Worm (Caenorhabditis elegans) whole organism, young adult: ENCODE data around the gene T04F3.3.

ENCODE experiments used
- B0019.2 ChIP-seq: fragments of 200-800 bp; sonication (Bioruptor generic); conservative IDR thresholded peaks from 2 replicates; pipeline ENCODE4 v1.3.6; 2022; ENCODE audit warnings: missing genetic modification reagents, missing genetic modification characterization, missing compliant biosample characterization
- B0035.1 ChIP-seq: sonication (generic microtip); optimal IDR thresholded peaks from 2 replicates; lab custom pipeline; 2016; ENCODE audit warnings: missing genetic modification characterization, mild to moderate bottlenecking, missing compliant biosample characterization, missing genotype, missing genetic modification reagents
- B0336.3 ChIP-seq: fragments of 200-800 bp; sonication (Bioruptor generic); IDR thresholded peaks from 2 replicates; pipeline ENCODE4 v1.3.6; 2022; ENCODE audit warnings: missing genetic modification characterization, missing compliant biosample characterization
- C06A6.2 ChIP-seq: fragments of 200-800 bp; sonication (Bioruptor generic); conservative IDR thresholded peaks from 2 replicates; pipeline ENCODE4 v1.3.6; 2022; ENCODE audit warnings: missing genetic modification characterization, missing compliant biosample characterization
- F10E7.11 ChIP-seq: sonication (generic microtip); optimal IDR thresholded peaks from 2 replicates; lab custom pipeline; 2017; ENCODE audit warnings: mild to moderate bottlenecking, missing genetic modification characterization, moderate library complexity, missing compliant biosample characterization
- F37B4.10 ChIP-seq: fragments of 200-800 bp; sonication (Bioruptor generic); IDR thresholded peaks from 2 replicates; pipeline ENCODE4 v1.3.6; 2022; ENCODE audit warnings: missing genetic modification characterization, missing compliant biosample characterization
- F39B2.1 ChIP-seq: fragments of 200-800 bp; sonication (Bioruptor generic); IDR thresholded peaks from 2 replicates; pipeline ENCODE4 v1.3.6; 2022; ENCODE audit warnings: missing genetic modification reagents, missing genetic modification characterization, missing compliant biosample characterization
- F55B11.4 ChIP-seq: sonication (generic microtip); optimal IDR thresholded peaks from 2 replicates; lab custom pipeline; 2016; ENCODE audit warnings: missing compliant biosample characterization, missing genetic modification characterization, borderline replicate concordance; ENCODE audit not compliant: insufficient read depth
- F57C9.4 ChIP-seq: sonication (generic microtip); optimal IDR thresholded peaks from 2 replicates; lab custom pipeline; 2017; ENCODE audit warnings: mild to moderate bottlenecking, missing genetic modification characterization, missing compliant biosample characterization
- K11D2.4 ChIP-seq: fragments of 200-800 bp; sonication (Bioruptor generic); IDR thresholded peaks from 2 replicates; pipeline ENCODE4 v1.3.6; 2022; ENCODE audit warnings: missing genetic modification reagents, missing genetic modification characterization, missing compliant biosample characterization
- T26A5.8 ChIP-seq: sonication (generic microtip); optimal IDR thresholded peaks from 2 replicates; lab custom pipeline; 2016; ENCODE audit warnings: missing genetic modification characterization, missing compliant biosample characterization
- Y67H2A.10 ChIP-seq: fragments of 200-800 bp; sonication (Bioruptor generic); conservative IDR thresholded peaks from 2 replicates; pipeline ENCODE4 v1.3.6; 2022; ENCODE audit warnings: missing genetic modification reagents, missing genetic modification characterization, missing compliant biosample characterization
- Y95B8A.8 ChIP-seq: fragments of 200-800 bp; sonication (Bioruptor generic); IDR thresholded peaks from 2 replicates; pipeline ENCODE4 v1.3.6; 2022; ENCODE audit warnings: missing genetic modification reagents, missing genetic modification characterization, missing compliant biosample characterization
- aptf-3 ChIP-seq: fragments of 200-800 bp; sonication (Bioruptor generic); IDR thresholded peaks from 2 replicates; pipeline ENCODE4 v1.3.6; 2022; ENCODE audit warnings: missing genetic modification characterization, missing compliant biosample characterization
- athp-1 ChIP-seq: sonication (generic microtip); optimal IDR thresholded peaks from 2 replicates; lab custom pipeline; 2017; ENCODE audit warnings: mild to moderate bottlenecking, missing genetic modification characterization, missing compliant biosample characterization
- attf-6 ChIP-seq: fragments of 200-800 bp; sonication (Bioruptor generic); IDR thresholded peaks from 2 replicates; pipeline ENCODE4 v1.3.6; 2022; ENCODE audit warnings: missing genetic modification reagents, missing genetic modification characterization, missing compliant biosample characterization
- cebp-1 ChIP-seq, 2 experiments: fragments of 200-800 bp in 1 of 2; sonication (Bioruptor generic) in 1 of 2; sonication (generic microtip) in 1 of 2; IDR thresholded peaks in 1 of 2; optimal IDR thresholded peaks in 1 of 2; 2 replicates each; pipeline versions ENCODE4 v1.3.6 to Lab custom; 2017 to 2022; ENCODE audit warnings: missing compliant biosample characterization in 2 of 2, missing genetic modification characterization in 2 of 2, mild to moderate bottlenecking in 1 of 2, missing genetic modification reagents in 1 of 2, moderate library complexity in 1 of 2
- ceh-40 ChIP-seq: fragments of 200-800 bp; sonication (Bioruptor generic); IDR thresholded peaks from 2 replicates; pipeline ENCODE4 v1.3.6; 2022; ENCODE audit warnings: missing genetic modification characterization, missing compliant biosample characterization
- ceh-79 ChIP-seq: sonication (generic microtip); optimal IDR thresholded peaks from 2 replicates; lab custom pipeline; 2017; ENCODE audit warnings: mild to moderate bottlenecking, missing genetic modification characterization, missing compliant biosample characterization
- ceh-91 ChIP-seq: fragments of 200-800 bp; sonication (Bioruptor generic); IDR thresholded peaks from 2 replicates; pipeline ENCODE4 v1.3.6; 2022; ENCODE audit warnings: missing genetic modification reagents, missing genetic modification characterization, missing compliant biosample characterization
- chd-7 ChIP-seq: sonication (generic microtip); optimal IDR thresholded peaks from 2 replicates; lab custom pipeline; 2016; ENCODE audit warnings: mild to moderate bottlenecking, missing genetic modification characterization, moderate library complexity, missing compliant biosample characterization
- dox-1 ChIP-seq: fragments of 200-800 bp; sonication (Bioruptor generic); IDR thresholded peaks from 2 replicates; pipeline ENCODE4 v1.3.6; 2022; ENCODE audit warnings: missing genetic modification reagents, missing genetic modification characterization, missing compliant biosample characterization
- dpff-1 ChIP-seq: sonication (generic microtip); optimal IDR thresholded peaks from 2 replicates; lab custom pipeline; 2017; ENCODE audit warnings: mild to moderate bottlenecking, missing genetic modification characterization, missing compliant biosample characterization
- efl-1 ChIP-seq: fragments of 150-350 bp; optimal IDR thresholded peaks from 2 replicates; lab custom pipeline; 2014; ENCODE audit warnings: missing biosample characterization, missing genetic modification reagents, missing genetic modification characterization
- ekl-4 ChIP-seq: fragments of 200-800 bp; sonication (Bioruptor generic); IDR thresholded peaks from 2 replicates; pipeline ENCODE4 v1.3.6; 2022; ENCODE audit warnings: missing genetic modification reagents, missing genetic modification characterization, missing compliant biosample characterization
- fkh-3 ChIP-seq: sonication (generic microtip); optimal IDR thresholded peaks from 2 replicates; lab custom pipeline; 2016; ENCODE audit warnings: mild to moderate bottlenecking, missing genetic modification characterization, missing compliant biosample characterization
- him-1 ChIP-seq: sonication (generic microtip); optimal IDR thresholded peaks from 2 replicates; lab custom pipeline; 2016; ENCODE audit warnings: missing genotype, missing genetic modification reagents, missing genetic modification characterization, missing compliant biosample characterization
- hlh-12 ChIP-seq: sonication (generic microtip); optimal IDR thresholded peaks from 2 replicates; lab custom pipeline; 2016; ENCODE audit warnings: missing genetic modification characterization, missing compliant biosample characterization
- hmg-1.2 ChIP-seq: fragments of 200-800 bp; sonication (Bioruptor generic); IDR thresholded peaks from 2 replicates; pipeline ENCODE4 v1.3.6; 2022; ENCODE audit warnings: missing genetic modification reagents, missing genetic modification characterization, missing compliant biosample characterization
- lin-40 ChIP-seq: sonication (generic microtip); optimal IDR thresholded peaks from 2 replicates; lab custom pipeline; 2016; ENCODE audit warnings: missing genetic modification characterization, mild to moderate bottlenecking, missing compliant biosample characterization, missing genotype, missing genetic modification reagents
- lin-54 ChIP-seq: fragments of 200-800 bp; sonication (Bioruptor generic); optimal IDR thresholded peaks from 2 replicates; lab custom pipeline; 2018; ENCODE audit warnings: mild to moderate bottlenecking, missing genetic modification characterization, missing compliant biosample characterization
- madf-3 ChIP-seq: fragments of 200-800 bp; sonication (Bioruptor generic); IDR thresholded peaks from 2 replicates; pipeline ENCODE4 v1.3.6; 2022; ENCODE audit warnings: missing genetic modification reagents, missing genetic modification characterization, missing compliant biosample characterization
- madf-6 ChIP-seq: fragments of 200-800 bp; sonication (Bioruptor generic); IDR thresholded peaks from 2 replicates; pipeline ENCODE4 v1.3.6; 2022; ENCODE audit warnings: missing genetic modification reagents, missing genetic modification characterization, missing compliant biosample characterization
- mcd-1 ChIP-seq: fragments of 200-800 bp; sonication (Bioruptor generic); IDR thresholded peaks from 2 replicates; pipeline ENCODE4 v1.3.6; 2022; ENCODE audit warnings: missing genetic modification reagents, missing genetic modification characterization, missing compliant biosample characterization
- nfya-1 ChIP-seq: sonication (generic microtip); optimal IDR thresholded peaks from 2 replicates; lab custom pipeline; 2017; ENCODE audit warnings: antibody characterized with exemption, missing compliant biosample characterization, missing genetic modification characterization, borderline replicate concordance; ENCODE audit not compliant: insufficient read depth
- nhr-27 ChIP-seq: fragments of 200-800 bp; sonication (Bioruptor generic); optimal IDR thresholded peaks from 2 replicates; lab custom pipeline; 2018; ENCODE audit warnings: mild to moderate bottlenecking, missing genetic modification characterization, moderate library complexity, missing compliant biosample characterization
- nhr-80 ChIP-seq: sonication (generic microtip); optimal IDR thresholded peaks from 2 replicates; lab custom pipeline; 2016; ENCODE audit warnings: missing genetic modification characterization, missing compliant biosample characterization
- pbrm-1 ChIP-seq: fragments of 200-800 bp; sonication (Bioruptor generic); IDR thresholded peaks from 2 replicates; pipeline ENCODE4 v1.3.6; 2022; ENCODE audit warnings: missing genetic modification reagents, missing genetic modification characterization, missing compliant biosample characterization
- sdz-38 ChIP-seq: sonication (generic microtip); optimal IDR thresholded peaks from 2 replicates; lab custom pipeline; 2016; ENCODE audit warnings: missing genotype, missing genetic modification characterization, missing compliant biosample characterization
- snpc-1.1 ChIP-seq: sonication (generic microtip); optimal IDR thresholded peaks from 2 replicates; lab custom pipeline; 2017; ENCODE audit warnings: missing genetic modification characterization, mild to moderate bottlenecking, missing compliant biosample characterization, antibody characterized with exemption, moderate library complexity, missing genotype, missing genetic modification reagents; ENCODE audit not compliant: insufficient read depth
- snpc-4 ChIP-seq, 5 experiments: fragments of 150-350 bp in 1 of 5; sonication (generic microtip) in 4 of 5; optimal IDR thresholded peaks; 2 replicates each; lab custom pipeline; 2014 to 2018; ENCODE audit warnings: missing genetic modification characterization in 5 of 5, missing biosample characterization in 3 of 5, antibody characterized with exemption in 2 of 5, mild to moderate bottlenecking in 2 of 5, missing compliant biosample characterization in 2 of 5, missing genotype in 2 of 5, moderate library complexity in 2 of 5, missing genetic modification reagents in 1 of 5
- somi-1 ChIP-seq: fragments of 200-800 bp; sonication (Bioruptor generic); optimal IDR thresholded peaks from 2 replicates; lab custom pipeline; 2018; ENCODE audit warnings: mild to moderate bottlenecking, missing genetic modification characterization, missing compliant biosample characterization
- tlf-1 ChIP-seq: fragments of 200-800 bp; sonication (Bioruptor generic); optimal IDR thresholded peaks from 2 replicates; lab custom pipeline; 2018; ENCODE audit warnings: mild to moderate bottlenecking, missing genetic modification characterization, missing compliant biosample characterization
- unc-130 ChIP-seq: sonication (generic microtip); optimal IDR thresholded peaks from 2 replicates; lab custom pipeline; 2016; ENCODE audit warnings: missing genetic modification reagents, missing genetic modification characterization, missing compliant biosample characterization
- zim-3 ChIP-seq: sonication (generic microtip); optimal IDR thresholded peaks from 2 replicates; lab custom pipeline; 2017; ENCODE audit warnings: mild to moderate bottlenecking, missing genetic modification characterization, moderate library complexity, missing compliant biosample characterization
- ztf-28 ChIP-seq: fragments of 200-800 bp; sonication (Bioruptor generic); IDR thresholded peaks from 2 replicates; pipeline ENCODE4 v1.3.6; 2022; ENCODE audit warnings: missing genetic modification reagents, missing genetic modification characterization, missing compliant biosample characterization

The T04F3.3 gene

DNA sequence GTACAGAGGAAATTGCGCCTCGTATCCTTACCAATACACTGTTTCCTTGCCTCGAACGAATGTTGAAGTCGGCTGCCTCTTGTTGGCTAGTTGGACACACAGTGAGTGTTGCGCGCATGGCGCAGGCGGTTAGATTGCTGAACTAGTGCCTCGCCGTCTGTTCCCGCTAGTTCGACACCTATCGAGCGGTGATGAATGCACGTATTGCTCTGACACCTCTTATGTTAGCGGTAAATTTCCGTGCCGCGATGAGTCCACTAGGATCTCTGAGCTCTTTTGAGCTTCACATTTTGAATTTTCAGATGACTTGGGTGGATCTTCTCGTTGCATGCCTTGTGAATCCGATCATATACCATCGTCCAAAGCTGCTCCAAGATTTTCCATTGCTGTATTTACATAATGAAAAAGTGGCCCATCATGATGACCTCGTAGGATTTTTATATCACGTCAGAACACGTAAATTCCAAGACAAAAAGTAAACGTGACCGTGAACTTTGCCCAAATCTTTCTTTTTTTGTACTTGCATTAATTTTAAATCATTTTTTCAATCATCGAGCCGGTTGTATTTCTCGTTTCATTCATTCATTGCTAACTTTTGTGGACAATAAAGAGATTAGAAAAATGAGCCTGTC, 24.2 kb downstream of the T04F3.3 start, which contains the start of gene F55A11.11:
TSS of gene F55A11.11 (plus strand) at position 341 of the 632 bp plus-strand sequence.
- peak; percentile 76 for TF ChIP-seq K11D2.4 (GFP tag; lab: Robert Waterston, UW)
- TF ChIP-seq F39B2.1 (GFP tag; lab: Robert Waterston, UW) = no peak
- no peak for TF ChIP-seq F55B11.4 (tag; lab: Kevin White, UChicago)
- TF ChIP-seq B0336.3 (GFP tag; lab: Robert Waterston, UW) = peak; percentile 84
- peak; percentile 81 for TF ChIP-seq hlh-12
- TF ChIP-seq him-1 = peak; percentile 97
- peak; percentile 89 for TF ChIP-seq ekl-4
- peak; percentile 77 for TF ChIP-seq attf-6 (GFP tag; lab: Robert Waterston, UW)
- peak; percentile 94 for TF ChIP-seq fkh-3 (tag; lab: Kevin White, UChicago)
- TF ChIP-seq somi-1 (GFP tag; lab: Kevin White, UChicago) = peak; percentile 88
- TF ChIP-seq pbrm-1 (GFP tag; lab: Robert Waterston, UW) = peak; percentile 88
- TF ChIP-seq unc-130 (GFP tag; lab: Kevin White, UChicago) = peak; percentile 77
- peak; percentile 73 for TF ChIP-seq lin-40 (tag; lab: Kevin White, UChicago)
- TF ChIP-seq snpc-4 (GFP tag; optimal IDR thresholded peaks at IDR 0.05; lab: Kevin White, UChicago) = peak; percentile 82
- peak; percentile 25 to 83 (median 77) for TF ChIP-seq snpc-4 (tag; optimal IDR thresholded peaks at IDR 0.05; lab: Kevin White, UChicago)
- no peak for TF ChIP-seq ceh-91 (GFP tag; lab: Robert Waterston, UW)
- TF ChIP-seq hmg-1.2 (GFP tag; lab: Robert Waterston, UW) = peak; percentile 83
- TF ChIP-seq ceh-40 (GFP tag; lab: Robert Waterston, UW) = peak; percentile 78; the same call in 1 of the 2 replicates
- peak; percentile 89 for TF ChIP-seq T26A5.8
- peak; percentile 97 for TF ChIP-seq zim-3 (tag; lab: Kevin White, UChicago)
- TF ChIP-seq dox-1 (GFP tag; lab: Robert Waterston, UW) = peak; percentile 93; the same call in 1 of the 2 replicates
- TF ChIP-seq F10E7.11 (tag; lab: Kevin White, UChicago) = peak; percentile 78
- TF ChIP-seq athp-1 (tag; lab: Kevin White, UChicago) = peak; percentile 94
- TF ChIP-seq snpc-1.1 (tag; lab: Kevin White, UChicago) = peak; percentile 69
- peak; percentile 6 for TF ChIP-seq efl-1
- TF ChIP-seq madf-3 = peak; percentile 86
- peak; percentile 81 for TF ChIP-seq lin-54
- peak; percentile 49 for TF ChIP-seq tlf-1 (GFP tag; lab: Kevin White, UChicago)
- peak; percentile 31 for TF ChIP-seq nhr-27 (tag; lab: Kevin White, UChicago)
- no peak for TF ChIP-seq dpff-1
- TF ChIP-seq B0035.1 (tag; lab: Kevin White, UChicago) = peak; percentile 70
- TF ChIP-seq C06A6.2 (GFP tag; lab: Robert Waterston, UW) = peak; percentile 65; the same call in 1 of the 2 replicates
- TF ChIP-seq nfya-1 (tag; lab: Kevin White, UChicago) = no peak
- peak; percentile 44 for TF ChIP-seq F57C9.4 (tag; lab: Kevin White, UChicago)
- TF ChIP-seq Y95B8A.8 = peak; percentile 85; the same call in 1 of the 2 replicates
- TF ChIP-seq nhr-80 (tag; lab: Kevin White, UChicago) = peak; percentile 42
- TF ChIP-seq ceh-79 = peak; percentile 82
- TF ChIP-seq B0019.2 (GFP tag; lab: Robert Waterston, UW) = peak; percentile 76
- peak; percentile 88 for TF ChIP-seq ztf-28 (GFP tag; lab: Robert Waterston, UW)
- no peak for TF ChIP-seq sdz-38 (tag; lab: Kevin White, UChicago)
- TF ChIP-seq F37B4.10 (GFP tag; lab: Robert Waterston, UW) = 0 out of 2 replicates have a peak, but pooled peaks have one; percentile 81
- TF ChIP-seq aptf-3 (GFP tag; lab: Robert Waterston, UW) = peak; percentile 94
- TF ChIP-seq mcd-1 = no peak; the same call in 1 of the 2 replicates
- TF ChIP-seq madf-6 (GFP tag; lab: Robert Waterston, UW) = peak; percentile 82
- 0 out of 2 replicates have a peak, but pooled peaks have one; percentile 56 for TF ChIP-seq Y67H2A.10 (GFP tag; lab: Robert Waterston, UW)
- TF ChIP-seq chd-7 (tag; lab: Kevin White, UChicago) = peak; percentile 92
- peak; percentile 72 for TF ChIP-seq cebp-1 (GFP tag; IDR thresholded peaks at IDR 0.05; lab: Robert Waterston, UW)
- peak; percentile 85 for TF ChIP-seq cebp-1 (tag; optimal IDR thresholded peaks at IDR 0.05; lab: Kevin White, UChicago)
